Worm (Caenorhabditis elegans) whole organism, midembryonic: ENCODE data around the gene pacl-1.

ENCODE experiments used
- T22C8.4 ChIP-seq: fragments of 200-800 bp; sonication (Bioruptor generic); IDR thresholded peaks from 2 replicates; pipeline ENCODE4 v1.3.6; 2022; ENCODE audit warnings: missing genetic modification characterization, missing compliant biosample characterization
- cog-1 ChIP-seq: sonication (generic microtip); optimal IDR thresholded peaks from 2 replicates; lab custom pipeline; 2016; ENCODE audit warnings: missing genetic modification characterization, missing compliant biosample characterization
- flt-1 ChIP-seq: fragments of 200-800 bp; sonication (Bioruptor generic); IDR thresholded peaks from 2 replicates; pipeline ENCODE4 v1.3.6; 2022; ENCODE audit warnings: missing genetic modification characterization, missing compliant biosample characterization
- klf-2 ChIP-seq: fragments of 200-800 bp; sonication (Bioruptor generic); conservative IDR thresholded peaks from 2 replicates; pipeline ENCODE4 v1.3.6; 2022; ENCODE audit warnings: missing genetic modification reagents, missing genetic modification characterization, missing compliant biosample characterization
- med-1 ChIP-seq: sonication (generic microtip); optimal IDR thresholded peaks from 2 replicates; lab custom pipeline; 2017; ENCODE audit warnings: missing genetic modification characterization, mild to moderate bottlenecking, missing compliant biosample characterization, antibody characterized with exemption, missing genetic modification reagents; ENCODE audit not compliant: insufficient read depth
- ref-1 ChIP-seq: fragments of 200-800 bp; sonication (Bioruptor generic); conservative IDR thresholded peaks from 2 replicates; pipeline ENCODE4 v1.3.6; 2022; ENCODE audit warnings: missing genetic modification reagents, missing genetic modification characterization, missing compliant biosample characterization
- tab-1 ChIP-seq: fragments of 200-800 bp; sonication (Bioruptor generic); IDR thresholded peaks from 2 replicates; pipeline ENCODE4 v1.3.6; 2022; ENCODE audit warnings: missing genetic modification characterization, missing compliant biosample characterization
- ztf-23 ChIP-seq: fragments of 200-800 bp; sonication (Bioruptor generic); IDR thresholded peaks from 2 replicates; pipeline ENCODE4 v1.3.6; 2022; ENCODE audit warnings: missing genetic modification reagents, missing genetic modification characterization, missing compliant biosample characterization
- ztf-29 ChIP-seq: fragments of 200-800 bp; sonication (Bioruptor generic); IDR thresholded peaks from 2 replicates; pipeline ENCODE4 v1.3.6; 2022; ENCODE audit warnings: missing genetic modification reagents, missing genetic modification characterization, missing compliant biosample characterization

The pacl-1 gene

ce11 chrV:16299834-16300233 is 24.6 kb upstream of the pacl-1 start:
- TF ChIP-seq tab-1 (GFP tag; lab: Robert Waterston, UW) (no peak), flt-1 (GFP tag; lab: Robert Waterston, UW) (no peak), cog-1 (tag; lab: Kevin White, UChicago) (no peak), ztf-23 (no peak), klf-2 (GFP tag; lab: Robert Waterston, UW) (no peak), ref-1 (GFP tag; lab: Robert Waterston, UW) (no peak), T22C8.4 (GFP tag; lab: Robert Waterston, UW) (no peak), ztf-29 (GFP tag; lab: Robert Waterston, UW) (no peak), med-1 (GFP tag; lab: Kevin White, UChicago) (no peak)

ce11 chrV:16298669-16299068 is 23.4 kb upstream of the pacl-1 start, which contains the start of gene srbc-84:
Gene srbc-84, plus strand, starts transcription at chrV:16298969.
- TF ChIP-seq klf-2 (GFP tag; lab: Robert Waterston, UW) (no peak), ref-1 (GFP tag; lab: Robert Waterston, UW) (no peak), ztf-29 (GFP tag; lab: Robert Waterston, UW) (no peak), tab-1 (GFP tag; lab: Robert Waterston, UW) (no peak), flt-1 (GFP tag; lab: Robert Waterston, UW) (no peak), ztf-23 (no peak), cog-1 (tag; lab: Kevin White, UChicago) (no peak), med-1 (GFP tag; lab: Kevin White, UChicago) (no peak), T22C8.4 (GFP tag; lab: Robert Waterston, UW) (no peak)

ce11 chrV:16297070-16297469 is 21.8 kb upstream of the pacl-1 start, which contains the start of gene srbc-83:
Gene srbc-83, plus strand, starts transcription at chrV:16297370.
- TF ChIP-seq med-1 (GFP tag; lab: Kevin White, UChicago): no peak
- TF ChIP-seq ref-1 (GFP tag; lab: Robert Waterston, UW): no peak
- no peak for TF ChIP-seq flt-1 (GFP tag; lab: Robert Waterston, UW)
- TF ChIP-seq ztf-23: no peak
- TF ChIP-seq ztf-29 (GFP tag; lab: Robert Waterston, UW): no peak
- TF ChIP-seq T22C8.4 (GFP tag; lab: Robert Waterston, UW): no peak
- no peak for TF ChIP-seq klf-2 (GFP tag; lab: Robert Waterston, UW)
- TF ChIP-seq tab-1 (GFP tag; lab: Robert Waterston, UW): no peak
- TF ChIP-seq cog-1 (tag; lab: Kevin White, UChicago): no peak

ce11 chrV:16292409-16292808 is 17.2 kb upstream of the pacl-1 start, which contains the start of gene oac-5:
Gene oac-5, plus strand, starts transcription at chrV:16292709.
- TF ChIP-seq T22C8.4 (GFP tag; lab: Robert Waterston, UW) (no peak), med-1 (GFP tag; lab: Kevin White, UChicago) (no peak), flt-1 (GFP tag; lab: Robert Waterston, UW) (no peak), tab-1 (GFP tag; lab: Robert Waterston, UW) (no peak), ztf-29 (GFP tag; lab: Robert Waterston, UW) (no peak), klf-2 (GFP tag; lab: Robert Waterston, UW) (no peak), ztf-23 (no peak), ref-1 (GFP tag; lab: Robert Waterston, UW) (no peak), cog-1 (tag; lab: Kevin White, UChicago) (no peak)

ce11 chrV:16287619-16288018 is 12.4 kb upstream of the pacl-1 start, which contains the start of gene F28G4.3:
Gene F28G4.3, minus strand, starts transcription at chrV:16287719.
- no peak for TF ChIP-seq cog-1 (tag; lab: Kevin White, UChicago)
- no peak for TF ChIP-seq flt-1 (GFP tag; lab: Robert Waterston, UW)
- no peak for TF ChIP-seq tab-1 (GFP tag; lab: Robert Waterston, UW)
- TF ChIP-seq med-1 (GFP tag; lab: Kevin White, UChicago): no peak
- no peak for TF ChIP-seq T22C8.4 (GFP tag; lab: Robert Waterston, UW)
- TF ChIP-seq klf-2 (GFP tag; lab: Robert Waterston, UW): no peak
- no peak for TF ChIP-seq ref-1 (GFP tag; lab: Robert Waterston, UW)
- no peak for TF ChIP-seq ztf-29 (GFP tag; lab: Robert Waterston, UW)
- TF ChIP-seq ztf-23: no peak

ce11 chrV:16285794-16286193 is 10.5 kb upstream of the pacl-1 start, which contains the start of gene F28G4.4:
Gene F28G4.4, minus strand, starts transcription at chrV:16285894.
- TF ChIP-seq T22C8.4 (GFP tag; lab: Robert Waterston, UW) (no peak), ztf-23 (no peak), med-1 (GFP tag; lab: Kevin White, UChicago) (no peak), flt-1 (GFP tag; lab: Robert Waterston, UW) (no peak), ztf-29 (GFP tag; lab: Robert Waterston, UW) (no peak), ref-1 (GFP tag; lab: Robert Waterston, UW) (no peak), tab-1 (GFP tag; lab: Robert Waterston, UW) (no peak), cog-1 (tag; lab: Kevin White, UChicago) (no peak), klf-2 (GFP tag; lab: Robert Waterston, UW) (no peak)

- no peak for TF ChIP-seq T22C8.4 (GFP tag; lab: Robert Waterston, UW)
- no peak for TF ChIP-seq tab-1 (GFP tag; lab: Robert Waterston, UW)
- TF ChIP-seq ztf-23: no peak
- TF ChIP-seq cog-1 (tag; lab: Kevin White, UChicago): no peak
- no peak for TF ChIP-seq ztf-29 (GFP tag; lab: Robert Waterston, UW)
- no peak for TF ChIP-seq ref-1 (GFP tag; lab: Robert Waterston, UW)
- no peak for TF ChIP-seq klf-2 (GFP tag; lab: Robert Waterston, UW)
- TF ChIP-seq med-1 (GFP tag; lab: Kevin White, UChicago): no peak
- no peak for TF ChIP-seq flt-1 (GFP tag; lab: Robert Waterston, UW)
These were observed 6.9 kb upstream of the pacl-1 start, which contains the start of gene F28G4.2 for ce11 chrV:16282147-16282546. Gene F28G4.2, minus strand, starts transcription at chrV:16282321.

- no peak for TF ChIP-seq ztf-23
- TF ChIP-seq tab-1 (GFP tag; lab: Robert Waterston, UW): no peak
- no peak for TF ChIP-seq ztf-29 (GFP tag; lab: Robert Waterston, UW)
- TF ChIP-seq T22C8.4 (GFP tag; lab: Robert Waterston, UW): no peak
- no peak for TF ChIP-seq cog-1 (tag; lab: Kevin White, UChicago)
- no peak for TF ChIP-seq flt-1 (GFP tag; lab: Robert Waterston, UW)
- TF ChIP-seq ref-1 (GFP tag; lab: Robert Waterston, UW): no peak
- TF ChIP-seq klf-2 (GFP tag; lab: Robert Waterston, UW): no peak
- no peak for TF ChIP-seq med-1 (GFP tag; lab: Kevin White, UChicago)
These were observed 2.7 kb upstream of the pacl-1 start, which contains the start of gene cyp-37B1 for ce11 chrV:16277918-16278317. Gene cyp-37B1, plus strand, starts transcription at chrV:16278116.
